Worm (Caenorhabditis elegans): ENCODE results near the gene pde-12.
A peak's percentile ranks its signal among the peaks of the same experiment; 100 is the strongest.

Gene pde-12

DNA sequence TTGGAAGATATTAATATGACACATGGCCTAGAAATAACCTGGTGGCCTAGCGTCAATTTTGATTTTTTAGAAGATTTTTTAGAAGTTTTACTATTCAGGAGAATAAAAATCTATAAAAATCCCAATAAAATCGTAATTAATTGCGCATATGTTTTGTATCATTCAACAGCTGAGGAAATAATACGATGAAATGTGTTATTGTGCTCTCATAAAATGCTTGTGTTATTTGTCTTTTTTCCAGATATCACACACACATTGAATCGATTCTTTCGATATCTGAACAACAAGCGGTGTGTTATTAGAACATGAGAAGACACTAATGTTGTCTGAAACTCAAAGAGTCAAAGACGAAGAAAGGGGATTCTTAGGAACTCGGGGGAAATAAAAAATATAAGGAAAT, 19.7 kb downstream of the pde-12 start:
- TF ChIP-seq ztf-29 (GFP tag; IDR thresholded peaks at IDR 0.05) (no peak), tab-1 (GFP tag; IDR thresholded peaks at IDR 0.05) (no peak), ref-1 (GFP tag; conservative IDR thresholded peaks at IDR 0.05) (no peak), klf-2 (GFP tag; conservative IDR thresholded peaks at IDR 0.05) (no peak), med-1 (GFP tag; optimal IDR thresholded peaks at IDR 0.05; ENCODE audit: insufficient read depth) (no peak), T22C8.4 (GFP tag; IDR thresholded peaks at IDR 0.05) (no peak), flt-1 (GFP tag; IDR thresholded peaks at IDR 0.05) (no peak)

DNA sequence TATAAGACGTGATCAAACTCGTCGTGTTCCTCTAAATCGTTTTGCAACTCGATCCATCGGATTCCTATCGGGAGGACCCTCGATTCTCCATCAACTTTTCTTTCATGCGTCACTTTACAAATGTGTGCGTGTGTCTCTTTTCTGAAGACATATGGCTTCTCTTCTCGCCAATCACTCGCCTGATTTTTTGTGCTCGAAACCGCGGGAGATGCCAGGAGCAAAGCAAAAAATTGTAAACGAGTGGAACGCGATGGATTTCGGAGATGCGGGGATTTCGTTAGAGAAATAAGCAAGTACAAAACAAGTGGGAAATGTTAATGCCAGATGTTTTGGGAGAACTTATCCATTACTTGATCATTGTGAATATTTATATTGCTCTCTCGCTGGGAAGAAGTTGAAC, 20.6 kb downstream of the pde-12 start:
- TF ChIP-seq cog-1 (tag; optimal IDR thresholded peaks at IDR 0.05), result no peak
- no peak for TF ChIP-seq klf-2 (GFP tag; conservative IDR thresholded peaks at IDR 0.05)
- TF ChIP-seq med-1 (GFP tag; optimal IDR thresholded peaks at IDR 0.05; ENCODE audit: insufficient read depth), result no peak
- no peak for TF ChIP-seq T22C8.4 (GFP tag; IDR thresholded peaks at IDR 0.05)
- no peak for TF ChIP-seq ref-1 (GFP tag; conservative IDR thresholded peaks at IDR 0.05)
- no peak for TF ChIP-seq tab-1 (GFP tag; IDR thresholded peaks at IDR 0.05)
- TF ChIP-seq ztf-29 (GFP tag; IDR thresholded peaks at IDR 0.05), result no peak
- no peak for TF ChIP-seq flt-1 (GFP tag; IDR thresholded peaks at IDR 0.05)
- no peak for TF ChIP-seq ztf-23 (GFP tag; IDR thresholded peaks at IDR 0.05)

DNA sequence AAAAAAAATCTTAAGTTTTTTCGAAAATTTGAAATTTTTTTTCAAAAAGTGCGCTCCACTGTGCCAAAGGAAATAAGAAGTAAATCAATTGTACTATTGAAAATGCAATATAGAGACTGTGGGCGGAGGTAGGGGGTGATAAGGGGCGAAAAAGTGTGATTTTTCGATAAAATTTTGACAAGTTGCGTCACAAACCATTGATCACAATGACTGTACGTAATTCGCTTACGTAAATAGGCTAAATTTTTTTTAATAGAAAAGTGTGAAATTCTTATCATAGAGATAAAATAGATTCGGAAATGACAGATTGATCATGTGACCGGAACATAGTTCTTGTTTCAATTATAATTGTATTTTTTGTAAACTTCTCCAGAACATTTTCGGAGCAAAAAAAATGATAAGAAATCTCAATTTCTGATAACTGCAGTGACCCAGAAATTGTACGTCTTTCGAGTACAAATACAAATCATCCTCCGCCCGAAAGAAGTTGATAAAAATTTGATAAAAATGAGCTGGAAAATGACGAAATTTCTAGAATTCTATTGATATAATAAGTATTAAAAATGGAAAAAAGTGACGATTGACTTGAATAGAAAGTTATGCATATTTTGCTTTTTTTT, 22.2 kb downstream of the pde-12 start:
- TF ChIP-seq cog-1 (tag; optimal IDR thresholded peaks at IDR 0.05), result no peak
- no peak for TF ChIP-seq T22C8.4 (GFP tag; IDR thresholded peaks at IDR 0.05)
- TF ChIP-seq ztf-23 (GFP tag; IDR thresholded peaks at IDR 0.05), result no peak

DNA sequence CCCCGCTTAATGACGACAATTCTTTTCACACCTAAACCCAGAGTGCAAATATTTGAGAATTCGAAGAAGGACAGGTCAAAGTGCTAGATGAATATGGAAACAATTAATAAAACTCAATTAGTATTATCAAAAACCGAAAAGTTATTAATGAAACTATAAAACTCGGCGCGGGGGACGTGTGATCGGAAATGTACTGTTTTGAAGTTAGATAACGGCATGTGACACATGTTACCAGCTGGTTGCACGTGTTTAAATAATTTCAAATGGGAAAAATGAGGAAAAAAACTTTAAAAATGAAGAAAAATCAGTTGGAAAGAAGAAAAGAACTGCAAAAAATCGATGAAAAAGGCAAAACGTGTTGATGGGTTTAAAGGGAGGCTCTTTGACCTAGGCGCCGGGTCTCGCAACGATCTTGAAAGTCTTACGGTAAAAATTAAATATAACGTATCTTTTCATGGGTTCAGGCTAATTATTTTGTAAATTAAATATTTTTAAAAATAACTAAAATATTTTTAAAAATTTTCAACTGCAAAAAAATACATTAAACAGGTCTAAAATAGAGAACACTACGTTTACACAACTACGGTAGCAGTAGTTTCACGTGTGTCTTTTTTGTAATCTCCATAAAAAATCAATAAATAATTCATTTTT, 24.1 kb downstream of the pde-12 start:
- no peak for TF ChIP-seq med-1 (GFP tag; optimal IDR thresholded peaks at IDR 0.05; ENCODE audit: insufficient read depth)
- TF ChIP-seq flt-1 (GFP tag; IDR thresholded peaks at IDR 0.05), result no peak
- no peak for TF ChIP-seq cog-1 (tag; optimal IDR thresholded peaks at IDR 0.05)
- no peak for TF ChIP-seq klf-2 (GFP tag; conservative IDR thresholded peaks at IDR 0.05)
- TF ChIP-seq tab-1 (GFP tag; IDR thresholded peaks at IDR 0.05), result no peak
- no peak for TF ChIP-seq T22C8.4 (GFP tag; IDR thresholded peaks at IDR 0.05)
- no peak for TF ChIP-seq ref-1 (GFP tag; conservative IDR thresholded peaks at IDR 0.05)
- TF ChIP-seq ztf-29 (GFP tag; IDR thresholded peaks at IDR 0.05), result no peak

DNA sequence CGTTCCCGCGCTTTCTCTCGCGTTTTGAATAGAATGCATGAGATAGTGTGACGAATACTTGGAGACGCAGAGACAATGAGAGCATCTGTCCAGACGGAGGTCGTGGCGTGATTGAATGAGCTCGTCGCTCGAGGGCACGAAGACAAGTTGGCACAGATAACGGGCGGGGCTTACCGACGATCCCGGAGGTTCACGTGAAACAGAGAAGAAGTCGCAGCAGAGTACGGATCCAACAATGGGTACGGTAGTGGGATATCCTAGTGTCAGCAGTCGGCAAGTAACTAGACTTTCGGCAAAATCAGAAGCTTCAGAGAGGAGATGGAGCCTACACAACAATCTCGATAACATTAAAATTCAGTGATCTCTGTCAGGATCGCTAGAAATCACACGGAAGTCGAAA, 25.0 kb downstream of the pde-12 start:
- TF ChIP-seq flt-1 (GFP tag; IDR thresholded peaks at IDR 0.05) (no peak), cog-1 (tag; optimal IDR thresholded peaks at IDR 0.05) (no peak), ref-1 (GFP tag; conservative IDR thresholded peaks at IDR 0.05) (no peak), med-1 (GFP tag; optimal IDR thresholded peaks at IDR 0.05; ENCODE audit: insufficient read depth) (no peak), klf-2 (GFP tag; conservative IDR thresholded peaks at IDR 0.05) (no peak), ztf-29 (GFP tag; IDR thresholded peaks at IDR 0.05) (no peak), ztf-23 (GFP tag; IDR thresholded peaks at IDR 0.05) (no peak), tab-1 (GFP tag; IDR thresholded peaks at IDR 0.05) (no peak), T22C8.4 (GFP tag; IDR thresholded peaks at IDR 0.05) (no peak)

DNA sequence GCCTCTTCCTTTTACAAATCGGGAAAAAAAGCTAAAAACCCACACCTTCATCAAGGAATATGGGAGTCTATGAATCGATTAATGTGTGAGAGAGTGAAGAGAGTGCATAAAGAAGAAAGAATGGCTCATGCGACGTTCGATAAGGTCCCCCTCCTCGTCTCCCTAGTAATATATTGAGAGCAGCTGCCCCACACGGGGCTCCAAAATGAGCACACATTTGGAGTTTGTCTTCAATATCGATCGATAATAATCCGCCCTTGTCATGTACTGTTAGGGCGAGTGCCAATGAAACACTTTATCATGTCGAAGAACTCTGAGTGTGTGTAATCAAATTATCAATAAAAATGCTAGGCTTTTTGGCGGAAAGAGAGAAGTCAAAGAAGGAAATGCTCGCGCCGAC, 25.6 kb downstream of the pde-12 start:
- TF ChIP-seq ztf-29 (GFP tag; IDR thresholded peaks at IDR 0.05), result no peak
- no peak for TF ChIP-seq tab-1 (GFP tag; IDR thresholded peaks at IDR 0.05)
- no peak for TF ChIP-seq flt-1 (GFP tag; IDR thresholded peaks at IDR 0.05)
- TF ChIP-seq klf-2 (GFP tag; conservative IDR thresholded peaks at IDR 0.05), result no peak
- TF ChIP-seq med-1 (GFP tag; optimal IDR thresholded peaks at IDR 0.05; ENCODE audit: insufficient read depth), result no peak
- TF ChIP-seq ztf-23 (GFP tag; IDR thresholded peaks at IDR 0.05), result no peak
- no peak for TF ChIP-seq cog-1 (tag; optimal IDR thresholded peaks at IDR 0.05)
- TF ChIP-seq T22C8.4 (GFP tag; IDR thresholded peaks at IDR 0.05), result peak; percentile 47; the same call in 1 of the 2 replicates

DNA sequence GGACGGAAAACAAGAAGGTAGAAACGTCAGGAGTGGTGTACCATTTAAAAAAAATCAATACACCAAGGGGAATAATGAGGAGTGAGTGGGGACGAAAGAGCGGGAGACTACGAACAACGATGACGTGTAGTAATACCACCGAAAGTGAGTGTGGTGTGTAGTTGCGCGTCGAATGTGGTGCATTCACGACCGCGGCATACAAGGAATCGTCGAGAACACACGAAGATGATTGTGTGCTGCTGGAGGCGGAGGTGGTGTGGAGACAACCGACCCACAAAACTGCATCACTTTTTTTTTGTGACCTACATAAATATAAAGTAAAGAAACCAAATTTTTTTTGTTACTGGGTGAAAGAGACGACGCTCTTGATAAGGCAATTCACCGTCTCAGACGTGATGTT, 26.5 kb downstream of the pde-12 start:
- TF ChIP-seq med-1 (GFP tag; optimal IDR thresholded peaks at IDR 0.05; ENCODE audit: insufficient read depth) (no peak), flt-1 (GFP tag; IDR thresholded peaks at IDR 0.05) (peak; percentile 58; the same call in 1 of the 2 replicates), ref-1 (GFP tag; conservative IDR thresholded peaks at IDR 0.05) (no peak), T22C8.4 (GFP tag; IDR thresholded peaks at IDR 0.05) (peak; percentile 48; the same call in 1 of the 2 replicates), ztf-23 (GFP tag; IDR thresholded peaks at IDR 0.05) (peak; percentile 66; the same call in 1 of the 2 replicates), cog-1 (tag; optimal IDR thresholded peaks at IDR 0.05) (no peak), tab-1 (GFP tag; IDR thresholded peaks at IDR 0.05) (no peak)

DNA sequence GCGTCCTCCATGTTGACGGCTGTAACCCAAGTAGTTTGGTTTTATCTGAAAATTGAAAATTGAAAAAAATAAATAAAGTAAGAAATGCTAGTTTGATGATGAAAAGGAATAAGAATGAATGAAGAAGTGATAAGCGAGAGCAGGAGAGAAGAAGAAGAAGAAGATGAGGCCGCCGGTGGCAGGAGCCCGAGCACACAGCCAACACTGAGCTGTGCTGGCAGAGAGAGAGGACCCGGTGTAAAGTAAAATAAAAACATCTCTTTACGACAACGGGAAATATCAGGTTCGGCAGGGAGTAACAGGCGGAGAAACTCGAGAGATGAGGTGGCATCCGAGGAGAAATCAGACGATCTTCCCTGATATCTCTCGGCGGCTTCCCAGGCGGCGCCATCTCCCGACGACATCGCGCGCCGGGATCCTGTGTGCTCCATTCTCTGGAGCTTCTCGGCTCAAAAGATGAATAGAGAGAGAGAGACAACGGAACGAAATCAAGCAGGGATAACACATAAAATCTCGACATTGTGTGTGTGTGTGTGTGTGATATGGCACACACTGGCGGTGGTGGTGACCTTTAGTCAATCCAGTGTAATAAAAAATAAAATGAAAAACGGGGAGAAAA, 27.9 kb downstream of the pde-12 start, which contains the start of gene sca-1:
Gene sca-1 (minus strand): TSS at position 51 of the 619 bp plus-strand sequence.
- no peak for TF ChIP-seq klf-2 (GFP tag; conservative IDR thresholded peaks at IDR 0.05)
- no peak for TF ChIP-seq cog-1 (tag; optimal IDR thresholded peaks at IDR 0.05)
- no peak for TF ChIP-seq ref-1 (GFP tag; conservative IDR thresholded peaks at IDR 0.05)
- TF ChIP-seq T22C8.4 (GFP tag; IDR thresholded peaks at IDR 0.05), result no peak
- no peak for TF ChIP-seq flt-1 (GFP tag; IDR thresholded peaks at IDR 0.05)
- no peak for TF ChIP-seq ztf-23 (GFP tag; IDR thresholded peaks at IDR 0.05)
- no peak for TF ChIP-seq med-1 (GFP tag; optimal IDR thresholded peaks at IDR 0.05; ENCODE audit: insufficient read depth)
- no peak for TF ChIP-seq ztf-29 (GFP tag; IDR thresholded peaks at IDR 0.05)
- no peak for TF ChIP-seq tab-1 (GFP tag; IDR thresholded peaks at IDR 0.05)

DNA sequence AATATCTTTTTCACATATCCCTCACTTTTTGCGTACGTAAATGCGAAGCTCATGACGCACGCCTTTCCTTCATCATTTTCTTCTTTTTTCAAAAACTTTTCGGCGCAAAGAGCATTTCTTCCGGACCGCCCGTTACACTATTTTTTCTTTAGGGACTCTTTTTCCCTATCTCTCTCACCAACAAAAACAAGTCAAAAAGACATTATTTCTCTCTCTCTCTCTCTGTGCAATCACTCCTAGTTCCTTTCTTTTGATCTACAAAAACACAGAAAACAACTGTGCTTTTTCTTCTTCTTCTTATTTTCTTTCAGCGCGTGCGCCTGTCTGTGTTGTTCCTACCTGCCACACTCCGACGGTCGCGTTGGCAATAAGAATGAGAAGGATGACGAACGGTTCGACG, 28.8 kb downstream of the pde-12 start:
- no peak for TF ChIP-seq cog-1 (tag; optimal IDR thresholded peaks at IDR 0.05)
- TF ChIP-seq T22C8.4 (GFP tag; IDR thresholded peaks at IDR 0.05), result no peak
- TF ChIP-seq ref-1 (GFP tag; conservative IDR thresholded peaks at IDR 0.05), result no peak
- no peak for TF ChIP-seq med-1 (GFP tag; optimal IDR thresholded peaks at IDR 0.05; ENCODE audit: insufficient read depth)
- TF ChIP-seq flt-1 (GFP tag; IDR thresholded peaks at IDR 0.05), result no peak
- TF ChIP-seq klf-2 (GFP tag; conservative IDR thresholded peaks at IDR 0.05), result no peak
- no peak for TF ChIP-seq ztf-29 (GFP tag; IDR thresholded peaks at IDR 0.05)
- no peak for TF ChIP-seq ztf-23 (GFP tag; IDR thresholded peaks at IDR 0.05)
- TF ChIP-seq tab-1 (GFP tag; IDR thresholded peaks at IDR 0.05), result no peak

Measured in whole organism, midembryonic.